3 fruit fly cellular contexts compared by ENCODE assay signal in genomic region chr3L:34650-35049, dm6.
TF ChIP-seq lines count a peak whose summit lies in the region.

No protein-coding gene starts in this region.

- TF ChIP-seq CTCF in whole organism, embryonic (GFP tag; optimal IDR thresholded peaks at IDR 0.05; lab: Kevin White, UChicago): no peak

TF ChIP-seq in whole organism, embryonic, 481 proteins besides CTCF, POLR2A, EP300 and RAD21 (continues in another document):
- TF ChIP-seq CG12104 (GFP tag; optimal IDR thresholded peaks at IDR 0.05; lab: Kevin White, UChicago) (no peak), tin (GFP tag; optimal IDR thresholded peaks at IDR 0.05; lab: Kevin White, UChicago) (no peak), CG18262 (tag; optimal IDR thresholded peaks at IDR 0.05; lab: Kevin White, UChicago) (no peak), CG4854 (GFP tag; optimal IDR thresholded peaks at IDR 0.05; lab: Kevin White, UChicago) (no peak), Med (GFP tag; lab: Kevin White, UChicago) (peak; percentile 10), ftz-f1 (GFP tag; optimal IDR thresholded peaks at IDR 0.05; lab: Kevin White, UChicago) (no peak), ewg (GFP tag; optimal IDR thresholded peaks at IDR 0.05; lab: Kevin White, UChicago) (no peak), CG13775 (GFP tag; optimal IDR thresholded peaks at IDR 0.05; lab: Kevin White, UChicago) (no peak), Hr78 (GFP tag; optimal IDR thresholded peaks at IDR 0.05; lab: Kevin White, UChicago) (no peak), HLHmδ (GFP tag; optimal IDR thresholded peaks at IDR 0.05; lab: Kevin White, UChicago) (peak; percentile 28), fd64A (GFP tag; optimal IDR thresholded peaks at IDR 0.05; lab: Kevin White, UChicago) (no peak), cas (GFP tag; IDR thresholded peaks at IDR 0.05; lab: Robert Waterston, UW) (no peak), CG9215 (GFP tag; IDR thresholded peaks at IDR 0.05; lab: Robert Waterston, UW) (no peak), z (GFP tag; IDR thresholded peaks at IDR 0.05; lab: Robert Waterston, UW) (no peak), CG16815 (GFP tag; optimal IDR thresholded peaks at IDR 0.05; lab: Kevin White, UChicago) (no peak), CG1233 (GFP tag; optimal IDR thresholded peaks at IDR 0.05; lab: Kevin White, UChicago) (peak; percentile 17), Stat92E (GFP tag; optimal IDR thresholded peaks at IDR 0.05; lab: Kevin White, UChicago) (no peak), CG11696 (GFP tag; IDR thresholded peaks at IDR 0.05; lab: Robert Waterston, UW) (no peak), hkb (optimal IDR thresholded peaks at IDR 0.05; lab: Kevin White, UChicago) (no peak), hkb (GFP tag; IDR thresholded peaks at IDR 0.05; lab: Robert Waterston, UW) (peak; percentile 46), CG10979 (tag; optimal IDR thresholded peaks at IDR 0.05; lab: Kevin White, UChicago) (no peak), vfl (GFP tag; optimal IDR thresholded peaks at IDR 0.05; lab: Kevin White, UChicago) (no peak), CG13296 (GFP tag; optimal IDR thresholded peaks at IDR 0.05; lab: Kevin White, UChicago) (peak; percentile 9), cg (GFP tag; optimal IDR thresholded peaks at IDR 0.05; lab: Kevin White, UChicago) (no peak), luna (GFP tag; optimal IDR thresholded peaks at IDR 0.05; lab: Kevin White, UChicago) (no peak), ab (GFP tag; optimal IDR thresholded peaks at IDR 0.05; lab: Kevin White, UChicago) (no peak), kay (GFP tag; optimal IDR thresholded peaks at IDR 0.05; lab: Kevin White, UChicago) (no peak), Mad (GFP tag; optimal IDR thresholded peaks at IDR 0.05; lab: Kevin White, UChicago) (no peak), CG30431 (GFP tag; optimal IDR thresholded peaks at IDR 0.05; lab: Kevin White, UChicago) (no peak), gro (GFP tag; optimal IDR thresholded peaks at IDR 0.05; lab: Kevin White, UChicago) (no peak), Ets97D (GFP tag; optimal IDR thresholded peaks at IDR 0.05; lab: Kevin White, UChicago) (peak; percentile 61), crp (GFP tag; optimal IDR thresholded peaks at IDR 0.05; lab: Kevin White, UChicago) (no peak), pum (GFP tag; optimal IDR thresholded peaks at IDR 0.05; lab: Kevin White, UChicago) (no peak)

TF ChIP-seq in whole organism, prepupa, 60 proteins besides CTCF, POLR2A, EP300 and RAD21:
- TF ChIP-seq CG34406 (GFP tag; optimal IDR thresholded peaks at IDR 0.05; lab: Kevin White, UChicago): no peak
- no peak for TF ChIP-seq CG6163 (GFP tag; IDR thresholded peaks at IDR 0.05; lab: Robert Waterston, UW)
- peak; percentile 68 for TF ChIP-seq Eip78C (GFP tag; lab: Kevin White, UChicago)
- TF ChIP-seq CG6854 (GFP tag; optimal IDR thresholded peaks at IDR 0.05; lab: Kevin White, UChicago): peak; percentile 30
- TF ChIP-seq ss (GFP tag; optimal IDR thresholded peaks at IDR 0.05; lab: Kevin White, UChicago): peak in 1 of 2 experiments; percentile 11
- TF ChIP-seq pdm3 (GFP tag; optimal IDR thresholded peaks at IDR 0.05; lab: Kevin White, UChicago): no peak
- TF ChIP-seq fkh (GFP tag; optimal IDR thresholded peaks at IDR 0.05; lab: Kevin White, UChicago): no peak

TF ChIP-seq in whole organism, pupa, 21 proteins besides CTCF, POLR2A, EP300 and RAD21:
- TF ChIP-seq rn (GFP tag; IDR thresholded peaks at IDR 0.05; lab: Robert Waterston, UW): no peak
- TF ChIP-seq Snoo (tag; optimal IDR thresholded peaks at IDR 0.05; lab: Kevin White, UChicago): peak; percentile 36

Comparison
In these comparisons a context has a peak if more than half of its experiments do, and no peak if none do; other contexts are left out.
1. Of the 7 proteins assayed by ChIP-seq in both whole organism, embryonic and whole organism, prepupa: peak only in whole organism, embryonic: none; only in whole organism, prepupa: CG6854; in both: none; in neither: 6.